Worm (Caenorhabditis elegans): Measurements from ENCODE around the gene nspd-9.

ce11 chrIII:4856992-4857391, 26.9 kb upstream of the nspd-9 start:
- TF ChIP-seq him-1 (tag; optimal IDR thresholded peaks at IDR 0.05) (no peak), dao-5 (tag; optimal IDR thresholded peaks at IDR 0.05) (no peak)

Measured in whole organism, L4/young adult.